Worm (Caenorhabditis elegans) whole organism, dauer: ENCODE results near the gene abf-5.

Source experiments
- unc-62 ChIP-seq: sonication (generic microtip); optimal IDR thresholded peaks from 2 replicates; lab custom pipeline; 2017; ENCODE audit warnings: missing biosample characterization, missing genetic modification reagents, missing genetic modification characterization

The abf-5 gene

DNA sequence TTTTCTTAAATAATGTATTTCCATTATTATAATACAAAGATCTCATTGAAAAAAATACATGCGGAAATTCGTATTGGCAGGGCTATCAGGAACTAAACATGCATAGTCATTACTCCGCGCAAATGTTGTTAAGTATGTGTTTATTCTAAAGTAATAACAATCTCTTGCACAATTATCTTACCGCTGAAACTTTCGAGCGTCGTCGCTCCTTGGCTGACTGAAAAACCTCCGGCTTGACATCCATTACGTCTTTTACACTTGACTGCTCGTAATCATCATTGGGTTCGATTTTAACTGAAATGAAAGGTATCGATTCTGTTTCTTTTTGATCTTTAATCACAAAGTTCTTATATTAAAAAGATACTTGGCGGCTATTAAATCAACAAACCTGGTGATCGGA lies 7.2 kb downstream of the abf-5 start:
- no peak for TF ChIP-seq unc-62

- TF ChIP-seq unc-62 = no peak
These were observed 14.3 kb downstream of the abf-5 start for ce11 chrX:12806926-12807325.

ce11 chrX:12808085-12808922 lies 15.7 kb downstream of the abf-5 start, which contains the start of gene nhr-27:
Gene nhr-27 (minus strand): TSS chrX:12808318.
- TF ChIP-seq unc-62 = no peak

DNA sequence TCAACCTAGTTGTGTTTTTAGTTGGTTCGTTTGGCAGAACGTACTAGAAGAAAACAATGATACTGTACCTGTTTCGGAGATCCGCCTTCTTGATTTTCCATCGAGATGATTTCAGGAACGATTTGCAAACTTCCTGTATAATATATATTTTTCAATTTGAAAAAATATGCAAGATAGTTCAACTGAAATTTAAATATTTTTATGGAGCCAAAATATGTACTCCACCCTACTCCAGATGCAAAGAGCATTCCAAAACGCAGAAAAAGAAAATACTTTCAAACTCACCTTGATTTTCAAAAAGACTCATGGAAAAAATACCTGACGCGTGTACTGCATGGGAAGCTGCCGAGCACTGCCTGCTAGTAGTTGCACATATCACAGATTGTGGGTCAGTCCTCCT lies 20.9 kb downstream of the abf-5 start, which contains the start of gene gei-3:
gei-3 (minus strand) TSS at position 101 of the 400 bp plus-strand sequence.
- no peak for TF ChIP-seq unc-62

- no peak for TF ChIP-seq unc-62
These were observed 22.7 kb downstream of the abf-5 start for ce11 chrX:12815367-12815766.

DNA sequence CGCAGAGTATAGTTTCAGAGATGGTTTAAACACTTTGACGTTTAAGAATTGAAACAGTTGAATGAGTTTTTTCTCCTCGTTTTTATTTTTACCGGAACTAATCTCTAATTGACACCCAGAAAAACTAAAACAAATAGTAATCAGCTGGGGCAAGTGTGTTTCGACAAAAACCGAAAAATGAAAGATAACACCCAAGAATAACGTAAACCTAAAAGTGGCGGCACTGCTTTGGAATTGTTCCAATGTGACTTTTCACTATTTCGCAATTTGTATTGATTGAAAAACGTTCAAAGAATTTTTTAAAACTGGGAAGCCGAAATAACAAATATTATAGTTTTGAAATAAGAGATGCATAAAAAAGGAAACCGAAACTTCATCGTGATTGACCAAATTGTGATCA lies 26.1 kb downstream of the abf-5 start:
- TF ChIP-seq unc-62 = no peak

DNA sequence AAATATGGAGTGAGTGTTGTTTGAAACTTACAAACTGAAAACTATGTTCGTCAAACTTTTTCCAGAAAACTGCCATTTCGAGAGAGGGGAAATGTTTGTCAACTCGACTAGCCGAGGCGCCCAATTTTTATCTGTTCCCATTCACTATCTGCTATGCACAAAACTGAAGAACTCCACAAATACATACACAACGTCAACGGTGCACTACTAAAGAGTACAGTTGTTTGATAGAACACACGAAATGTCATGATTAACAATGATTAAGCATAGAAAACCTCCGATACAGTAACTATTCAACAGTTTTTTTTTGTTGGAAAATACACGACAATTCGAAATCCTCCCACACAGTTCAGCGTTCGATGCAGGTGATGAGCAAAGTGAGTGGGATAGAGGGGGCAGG lies 26.9 kb downstream of the abf-5 start:
- TF ChIP-seq unc-62 = no peak

DNA sequence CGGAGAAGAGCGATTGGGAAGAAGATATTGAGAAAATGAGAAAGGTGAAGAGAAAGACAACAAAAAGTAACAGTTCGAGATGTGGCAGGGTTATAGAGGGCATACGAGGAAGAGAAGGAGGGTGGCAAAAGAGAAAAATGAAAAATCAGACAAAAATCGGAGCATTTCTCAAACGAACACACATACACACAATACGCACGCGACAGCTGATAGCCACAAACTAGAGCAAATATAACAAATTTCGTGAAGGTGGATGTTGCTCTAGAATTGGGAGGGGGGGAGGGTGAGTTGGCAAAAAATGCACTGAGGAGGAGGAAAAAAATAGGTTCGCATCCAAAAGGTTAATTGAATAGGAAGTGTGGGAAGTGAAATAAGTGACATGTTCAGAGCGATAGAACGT lies 32.5 kb downstream of the abf-5 start:
- TF ChIP-seq unc-62 = no peak

DNA sequence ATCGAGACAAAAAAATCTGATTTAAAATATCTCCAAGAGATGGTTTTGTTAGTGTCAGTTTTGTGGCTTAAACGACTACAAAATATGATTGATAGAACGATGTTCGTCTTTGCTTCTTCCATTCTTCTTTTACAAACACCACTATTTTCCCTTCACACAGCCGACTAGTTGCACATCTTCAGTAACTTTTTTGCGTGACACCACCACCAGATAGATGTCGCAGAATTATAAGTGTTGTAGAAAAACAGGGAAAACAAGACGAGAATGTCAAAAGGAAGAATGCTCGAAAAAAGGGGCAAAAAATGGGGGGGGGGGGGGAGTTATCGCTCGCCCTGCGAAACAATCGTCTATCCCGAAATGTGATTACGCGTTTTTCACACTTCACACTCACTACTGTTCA lies 34.1 kb downstream of the abf-5 start:
- TF ChIP-seq unc-62 = no peak

- TF ChIP-seq unc-62 = no peak
These were observed 35.2 kb downstream of the abf-5 start for ce11 chrX:12827741-12828408.

DNA sequence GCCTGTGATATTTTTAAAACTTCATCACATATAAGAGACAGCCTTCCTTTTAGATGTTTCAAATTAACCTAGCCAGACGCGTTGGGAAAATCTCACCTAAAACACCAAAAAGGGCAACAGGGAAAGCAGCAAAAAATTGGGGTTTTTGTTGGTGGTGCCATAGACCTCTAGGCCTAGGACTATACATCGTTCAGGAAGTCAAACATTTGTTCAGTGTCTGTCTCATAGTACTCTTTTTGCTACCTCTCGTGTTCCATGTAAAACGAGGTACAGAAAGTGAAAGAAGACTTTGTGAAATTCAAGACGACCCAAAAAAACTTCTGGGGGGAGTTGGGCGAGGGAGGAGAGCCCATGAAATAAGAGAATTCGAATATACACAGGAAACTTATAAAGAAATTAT lies 36.4 kb downstream of the abf-5 start:
- TF ChIP-seq unc-62 = no peak

DNA sequence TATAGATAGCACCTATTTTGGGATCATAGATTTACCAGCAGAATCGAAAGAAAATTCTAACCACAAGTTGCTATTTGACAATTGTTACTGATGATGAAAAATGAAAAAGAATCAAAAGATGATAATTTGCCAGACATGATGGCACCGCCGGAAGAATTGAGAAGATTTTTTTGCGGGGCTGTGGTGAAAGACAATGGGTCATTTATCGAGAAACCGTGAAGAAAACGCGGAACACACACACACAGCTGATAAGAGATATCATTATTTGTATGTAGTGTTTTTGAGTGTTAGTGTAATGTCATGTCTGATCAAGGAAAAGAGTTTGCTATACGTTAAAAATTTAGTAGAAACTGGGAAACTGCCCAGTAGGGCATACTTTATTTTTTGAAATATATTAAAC lies 42.2 kb downstream of the abf-5 start:
- TF ChIP-seq unc-62 = no peak
